Fruit fly (Drosophila melanogaster) Kc167 (cell line): ENCODE measurements around the gene CG9806.

Source experiments
- Sin3A ChIP-seq: fragments of >200 bp; optimal IDR thresholded peaks from 2 replicates; lab custom pipeline; 2018; ENCODE audit warnings: missing external identifiers
- h ChIP-seq: fragments of >200 bp; optimal IDR thresholded peaks from 3 replicates; lab custom pipeline; 2018; ENCODE audit warnings: missing external identifiers
- insv ChIP-seq: fragments of >200 bp; optimal IDR thresholded peaks from 3 replicates; lab custom pipeline; 2018; ENCODE audit warnings: missing external identifiers
- psq ChIP-seq: fragments of >200 bp; optimal IDR thresholded peaks from 2 replicates; lab custom pipeline; 2017; ENCODE audit warnings: missing external identifiers
- ttk ChIP-seq: sonication (Bioruptor generic); optimal IDR thresholded peaks from 2 replicates; lab custom pipeline; 2017; ENCODE audit warnings: missing external identifiers

dm6 chrX:10618491-10618890, 8.4 kb downstream of the CG9806 start:
- TF ChIP-seq insv (lab: Kevin White, UChicago) (no peak), ttk (lab: Kevin White, UChicago) (no peak), h (no peak), Sin3A (no peak), psq (lab: Kevin White, UChicago) (no peak)
